Worm (Caenorhabditis elegans) whole organism, L4 larva: ENCODE data around the gene ZK596.3.
A peak's percentile ranks its signal among the peaks of the same experiment; 100 is the strongest.

Experiments used
- F10B5.3 ChIP-seq: sonication (generic microtip); optimal IDR thresholded peaks from 2 replicates; lab custom pipeline; 2016; ENCODE audit warnings: mild to moderate bottlenecking, missing genetic modification characterization, missing compliant biosample characterization
- F37D6.2 ChIP-seq: sonication (generic microtip); optimal IDR thresholded peaks from 2 replicates; lab custom pipeline; 2016; ENCODE audit warnings: mild to moderate bottlenecking, missing genetic modification characterization, missing compliant biosample characterization
- T26A8.4 ChIP-seq: fragments of 200-800 bp; sonication (Bioruptor generic); IDR thresholded peaks from 2 replicates; pipeline ENCODE4 v1.3.6; 2022; ENCODE audit warnings: missing genetic modification characterization, missing compliant biosample characterization
- Y105C5A.15 ChIP-seq: fragments of 200-800 bp; sonication (Bioruptor generic); IDR thresholded peaks from 2 replicates; pipeline ENCODE4 v1.3.6; 2022; ENCODE audit warnings: missing genetic modification characterization, missing compliant biosample characterization
- aha-1 ChIP-seq: fragments of 150-350 bp; peaks from one replicate; lab custom pipeline; 2014; ENCODE audit warnings: missing biosample characterization, missing genetic modification characterization
- arid-1 ChIP-seq: fragments of 200-800 bp; sonication (Bioruptor generic); conservative IDR thresholded peaks from 2 replicates; pipeline ENCODE4 v1.3.6; 2022; ENCODE audit warnings: missing genetic modification reagents, missing genetic modification characterization, missing compliant biosample characterization
- attf-4 ChIP-seq: sonication (generic microtip); optimal IDR thresholded peaks from 3 replicates; lab custom pipeline; 2017; ENCODE audit warnings: missing biosample characterization, missing genetic modification characterization
- ceh-20 ChIP-seq: fragments of 200-800 bp; sonication (Bioruptor generic); IDR thresholded peaks from 2 replicates; pipeline ENCODE4 v1.3.6; 2022; ENCODE audit warnings: missing genetic modification reagents, missing genetic modification characterization, missing compliant biosample characterization
- ceh-28 ChIP-seq: fragments of 150-350 bp; optimal IDR thresholded peaks from 2 replicates; lab custom pipeline; 2014; ENCODE audit warnings: missing biosample characterization, missing genetic modification reagents, missing genetic modification characterization
- ceh-44 ChIP-seq: fragments of 200-800 bp; sonication (Bioruptor generic); IDR thresholded peaks from 2 replicates; pipeline ENCODE4 v1.3.6; 2022; ENCODE audit warnings: missing genetic modification reagents, missing genetic modification characterization, missing compliant biosample characterization
- ceh-62 ChIP-seq: sonication (generic microtip); optimal IDR thresholded peaks from 2 replicates; lab custom pipeline; 2017; ENCODE audit warnings: missing biosample characterization, missing genetic modification characterization
- daf-8 ChIP-seq: fragments of 200-800 bp; sonication (Bioruptor generic); IDR thresholded peaks from 2 replicates; pipeline ENCODE4 v1.3.6; 2022; ENCODE audit warnings: missing genetic modification characterization, missing compliant biosample characterization
- dmd-6 ChIP-seq: fragments of 200-800 bp; sonication (Bioruptor generic); IDR thresholded peaks from 2 replicates; pipeline ENCODE4 v1.3.6; 2022; ENCODE audit warnings: missing genetic modification reagents, missing genetic modification characterization, missing compliant biosample characterization
- dmd-8 ChIP-seq: fragments of 200-800 bp; sonication (Bioruptor generic); IDR thresholded peaks from 2 replicates; pipeline ENCODE4 v1.3.6; 2022; ENCODE audit warnings: missing genetic modification characterization, missing compliant biosample characterization
- dmd-9 ChIP-seq: fragments of 200-800 bp; sonication (Bioruptor generic); IDR thresholded peaks from 2 replicates; pipeline ENCODE4 v1.3.6; 2022; ENCODE audit warnings: missing genetic modification reagents, missing genetic modification characterization, missing compliant biosample characterization
- dpl-1 ChIP-seq: fragments of 150-350 bp; optimal IDR thresholded peaks from 2 replicates; lab custom pipeline; 2014; ENCODE audit warnings: missing biosample characterization, missing genetic modification reagents, missing genetic modification characterization
- duxl-1 ChIP-seq: sonication (generic microtip); optimal IDR thresholded peaks from 2 replicates; lab custom pipeline; 2016; ENCODE audit warnings: mild to moderate bottlenecking, missing genetic modification characterization, moderate library complexity, missing compliant biosample characterization; ENCODE audit not compliant: poor library complexity
- egl-43 ChIP-seq: fragments of 200-800 bp; sonication (Bioruptor generic); IDR thresholded peaks from 2 replicates; pipeline ENCODE4 v1.3.6; 2022; ENCODE audit warnings: missing genetic modification reagents, missing genetic modification characterization, missing compliant biosample characterization
- fkh-10 ChIP-seq: fragments of 150-350 bp; optimal IDR thresholded peaks from 2 replicates; lab custom pipeline; 2014; ENCODE audit warnings: missing biosample characterization, missing genetic modification reagents, missing genetic modification characterization
- hif-1 ChIP-seq, 2 experiments: sonication (generic microtip); optimal IDR thresholded peaks; 2 replicates each; lab custom pipeline; 2016 to 2017; ENCODE audit warnings: missing compliant biosample characterization in 2 of 2, missing genetic modification characterization in 2 of 2, missing genetic modification reagents in 2 of 2, missing genotype in 2 of 2, mild to moderate bottlenecking in 1 of 2
- hlh-11 ChIP-seq: fragments of 200-800 bp; sonication (Bioruptor generic); optimal IDR thresholded peaks from 2 replicates; lab custom pipeline; 2018; ENCODE audit warnings: mild to moderate bottlenecking, missing genetic modification characterization, missing compliant biosample characterization
- hlh-30 ChIP-seq: sonication (generic microtip); optimal IDR thresholded peaks from 2 replicates; lab custom pipeline; 2017; ENCODE audit warnings: antibody characterized with exemption, mild to moderate bottlenecking, missing genetic modification characterization, missing compliant biosample characterization; ENCODE audit not compliant: insufficient read depth
- jun-1 ChIP-seq: fragments of 150-350 bp; optimal IDR thresholded peaks from 2 replicates; lab custom pipeline; 2014; ENCODE audit warnings: missing biosample characterization, missing genetic modification reagents, missing genetic modification characterization
- lin-13 ChIP-seq: fragments of 150-350 bp; optimal IDR thresholded peaks from 2 replicates; lab custom pipeline; 2014; ENCODE audit warnings: missing biosample characterization, missing genetic modification reagents, missing genetic modification characterization
- lin-15B ChIP-seq: fragments of 150-350 bp; sonication (generic microtip); optimal IDR thresholded peaks from 3 replicates; lab custom pipeline; 2014; ENCODE audit warnings: missing biosample characterization, missing genetic modification characterization
- lin-39 ChIP-seq: fragments of 150-350 bp; optimal IDR thresholded peaks from 2 replicates; lab custom pipeline; 2014; ENCODE audit warnings: missing biosample characterization, missing genetic modification reagents, missing genetic modification characterization
- lsy-2 ChIP-seq, 2 experiments: fragments of 150-350 bp in 1 of 2; sonication (generic microtip) in 1 of 2; optimal IDR thresholded peaks; 2 replicates each; lab custom pipeline; 2014 to 2017; ENCODE audit warnings: missing biosample characterization in 2 of 2, missing genetic modification characterization in 2 of 2
- mdl-1 ChIP-seq, 2 experiments: fragments of 150-350 bp in 1 of 2; sonication (generic microtip) in 1 of 2; optimal IDR thresholded peaks; 2 replicates each; lab custom pipeline; 2014 to 2017; ENCODE audit warnings: missing biosample characterization in 2 of 2, missing genetic modification characterization in 2 of 2
- mdt-29 ChIP-seq: fragments of 200-800 bp; sonication (Bioruptor generic); IDR thresholded peaks from 2 replicates; pipeline ENCODE4 v1.3.6; 2022; ENCODE audit warnings: missing genetic modification reagents, missing genetic modification characterization, missing compliant biosample characterization
- mep-1 ChIP-seq: fragments of 150-350 bp; sonication (generic microtip); optimal IDR thresholded peaks from 3 replicates; lab custom pipeline; 2014; ENCODE audit warnings: missing biosample characterization, missing genetic modification characterization
- mes-2 ChIP-seq: sonication (generic microtip); optimal IDR thresholded peaks from 2 replicates; lab custom pipeline; 2016; ENCODE audit warnings: missing genotype, mild to moderate bottlenecking, missing genetic modification characterization, missing compliant biosample characterization; ENCODE audit not compliant: poor library complexity, severe bottlenecking
- mxl-2 ChIP-seq: fragments of 200-800 bp; sonication (Bioruptor generic); conservative IDR thresholded peaks from 2 replicates; pipeline ENCODE4 v1.3.6; 2022; ENCODE audit warnings: missing genetic modification reagents, missing genetic modification characterization, missing compliant biosample characterization
- mxl-3 ChIP-seq: fragments of 200-800 bp; sonication (Bioruptor generic); optimal IDR thresholded peaks from 2 replicates; lab custom pipeline; 2018; ENCODE audit warnings: mild to moderate bottlenecking, missing genetic modification characterization, missing compliant biosample characterization
- nhr-102 ChIP-seq: sonication (generic microtip); optimal IDR thresholded peaks from 2 replicates; lab custom pipeline; 2016; ENCODE audit warnings: mild to moderate bottlenecking, missing genetic modification characterization, moderate library complexity, missing compliant biosample characterization
- nhr-111 ChIP-seq: fragments of 200-800 bp; sonication (Bioruptor generic); optimal IDR thresholded peaks from 2 replicates; lab custom pipeline; 2018; ENCODE audit warnings: mild to moderate bottlenecking, missing genetic modification characterization, missing compliant biosample characterization
- nhr-41 ChIP-seq: fragments of 200-800 bp; sonication (Bioruptor generic); IDR thresholded peaks from 2 replicates; pipeline ENCODE4 v1.3.6; 2022; ENCODE audit warnings: missing genetic modification reagents, missing genetic modification characterization, missing compliant biosample characterization
- nhr-42 ChIP-seq: fragments of 200-800 bp; sonication (Bioruptor generic); IDR thresholded peaks from 2 replicates; pipeline ENCODE4 v1.3.6; 2022; ENCODE audit warnings: missing genetic modification characterization, missing compliant biosample characterization
- nhr-6 ChIP-seq: fragments of 150-350 bp; optimal IDR thresholded peaks from 2 replicates; lab custom pipeline; 2014; ENCODE audit warnings: missing biosample characterization, missing genetic modification characterization
- pha-4 ChIP-seq, 2 experiments: fragments of 150-350 bp in 1 of 2; fragments of 200-800 bp in 1 of 2; sonication (Bioruptor generic) in 1 of 2; IDR thresholded peaks in 1 of 2; optimal IDR thresholded peaks in 1 of 2; 2 replicates each; pipeline versions ENCODE4 v1.3.6 to Lab custom; 2014 to 2022; ENCODE audit warnings: missing genetic modification characterization in 2 of 2, missing genetic modification reagents in 2 of 2, missing biosample characterization in 1 of 2, missing compliant biosample characterization in 1 of 2
- php-3 ChIP-seq: fragments of 200-800 bp; sonication (Bioruptor generic); IDR thresholded peaks from 2 replicates; pipeline ENCODE4 v1.3.6; 2022; ENCODE audit warnings: missing genetic modification reagents, missing genetic modification characterization, missing compliant biosample characterization
- pqm-1 ChIP-seq: sonication (generic microtip); optimal IDR thresholded peaks from 2 replicates; lab custom pipeline; 2017; ENCODE audit warnings: missing biosample characterization, missing genetic modification characterization
- sdz-12 ChIP-seq: fragments of 200-800 bp; sonication (Bioruptor generic); optimal IDR thresholded peaks from 2 replicates; lab custom pipeline; 2018; ENCODE audit warnings: mild to moderate bottlenecking, missing genetic modification characterization, missing compliant biosample characterization
- set-16 ChIP-seq: fragments of 200-800 bp; sonication (Bioruptor generic); IDR thresholded peaks from 2 replicates; pipeline ENCODE4 v1.3.6; 2022; ENCODE audit warnings: missing genetic modification reagents, missing genetic modification characterization, missing compliant biosample characterization
- spr-3 ChIP-seq: fragments of 200-800 bp; sonication (Bioruptor generic); optimal IDR thresholded peaks from 2 replicates; lab custom pipeline; 2018; ENCODE audit warnings: mild to moderate bottlenecking, missing genetic modification characterization, missing compliant biosample characterization
- unc-62 ChIP-seq, 3 experiments: fragments of 150-350 bp in 1 of 3; sonication (generic microtip); optimal IDR thresholded peaks in 2 of 3; peaks in 1 of 3; 1 replicate in 1 of 3; 2 replicates in 2 of 3; lab custom pipeline; 2014 to 2017; ENCODE audit warnings: missing biosample characterization in 3 of 3, missing genetic modification characterization in 3 of 3, missing genetic modification reagents in 3 of 3, missing genotype in 1 of 3
- vab-7 ChIP-seq: fragments of 200-800 bp; sonication (Bioruptor generic); IDR thresholded peaks from 2 replicates; pipeline ENCODE4 v1.3.6; 2022; ENCODE audit warnings: missing genetic modification reagents, missing genetic modification characterization, missing compliant biosample characterization
- zag-1 ChIP-seq: fragments of 150-350 bp; optimal IDR thresholded peaks from 2 replicates; lab custom pipeline; 2014; ENCODE audit warnings: missing biosample characterization, missing genetic modification characterization
- zip-11 ChIP-seq: fragments of 200-800 bp; sonication (Bioruptor generic); IDR thresholded peaks from 2 replicates; pipeline ENCODE4 v1.3.6; 2022; ENCODE audit warnings: missing genetic modification characterization, missing compliant biosample characterization

The ZK596.3 gene

ce11 chrIV:10918877-10919560 is 14.8 kb upstream of the ZK596.3 start (continued):
- TF ChIP-seq lin-15B (tag; lab: Kevin White, UChicago): no peak
- TF ChIP-seq mxl-3 (GFP tag; lab: Kevin White, UChicago): peak; percentile 89
- no peak for TF ChIP-seq mdt-29
- no peak for TF ChIP-seq dmd-9 (GFP tag; lab: Robert Waterston, UW)
- TF ChIP-seq sdz-12 (GFP tag; lab: Kevin White, UChicago): no peak
- peak; percentile 89 to 99 for TF ChIP-seq hif-1 (tag; optimal IDR thresholded peaks at IDR 0.05; lab: Kevin White, UChicago)
- TF ChIP-seq dmd-8 (GFP tag; lab: Robert Waterston, UW): no peak
- TF ChIP-seq T26A8.4 (GFP tag; lab: Robert Waterston, UW): 0 out of 2 replicates have a peak, but pooled peaks have one; percentile 39
- TF ChIP-seq nhr-6 (tag; lab: Kevin White, UChicago): peak; percentile 43
- no peak for TF ChIP-seq nhr-41 (GFP tag; lab: Robert Waterston, UW)
- peak; percentile 40 for TF ChIP-seq fkh-10 (GFP tag; lab: Kevin White, UChicago)
- TF ChIP-seq attf-4: no peak
- TF ChIP-seq spr-3 (GFP tag; lab: Kevin White, UChicago): peak; percentile 35
- peak; percentile 66 for TF ChIP-seq mes-2 (tag; lab: Kevin White, UChicago)
- peak; percentile 31 for TF ChIP-seq F37D6.2 (tag; lab: Kevin White, UChicago)
- TF ChIP-seq ceh-62 (tag; lab: Kevin White, UChicago): no peak
- peak; percentile 58 for TF ChIP-seq dpl-1 (GFP tag; lab: Kevin White, UChicago)
- no peak for TF ChIP-seq F10B5.3
- peak; percentile 25 to 90 for TF ChIP-seq mdl-1 (tag; optimal IDR thresholded peaks at IDR 0.05; lab: Kevin White, UChicago)
- no peak for TF ChIP-seq jun-1 (tag; lab: Kevin White, UChicago)
- peak; percentile 64 for TF ChIP-seq dmd-6
- TF ChIP-seq pha-4 (GFP tag; IDR thresholded peaks at IDR 0.05; lab: Robert Waterston, UW): no peak
- TF ChIP-seq pha-4 (tag; optimal IDR thresholded peaks at IDR 0.05; lab: Kevin White, UChicago): peak; percentile 74
- TF ChIP-seq hlh-11 (tag; lab: Kevin White, UChicago): peak; percentile 93
- TF ChIP-seq lsy-2 (tag; optimal IDR thresholded peaks at IDR 0.05; lab: Kevin White, UChicago): peak; percentile 50 to 75
- peak; percentile 96 for TF ChIP-seq hlh-30
- peak; percentile 87 for TF ChIP-seq mep-1 (tag; lab: Kevin White, UChicago)
- TF ChIP-seq aha-1 (tag; lab: Kevin White, UChicago): peak; percentile 99
- no peak for TF ChIP-seq zag-1 (tag; lab: Kevin White, UChicago)
- TF ChIP-seq duxl-1: peak; percentile 42
- TF ChIP-seq ceh-44 (GFP tag; lab: Robert Waterston, UW): 0 out of 2 replicates have a peak, but pooled peaks have one; percentile 4
- TF ChIP-seq pqm-1 (tag; lab: Kevin White, UChicago): peak; percentile 3
- TF ChIP-seq arid-1: 0 out of 2 replicates have a peak, but pooled peaks have one; percentile 36
- TF ChIP-seq nhr-111: no peak
- TF ChIP-seq ceh-28 (tag; lab: Kevin White, UChicago): no peak
- TF ChIP-seq daf-8: no peak
- no peak for TF ChIP-seq egl-43 (GFP tag; lab: Robert Waterston, UW)
- no peak for TF ChIP-seq nhr-102 (tag; lab: Kevin White, UChicago)
- no peak for TF ChIP-seq set-16 (GFP tag; lab: Robert Waterston, UW)
- no peak for TF ChIP-seq php-3 (GFP tag; lab: Robert Waterston, UW)
- no peak for TF ChIP-seq lin-39 (tag; lab: Kevin White, UChicago)
- TF ChIP-seq zip-11 (GFP tag; lab: Robert Waterston, UW): no peak
- TF ChIP-seq unc-62 (GFP tag; optimal IDR thresholded peaks at IDR 0.05 in 1 of 2; lab: Kevin White, UChicago): peak in 1 of 2 experiments; percentile 96
- no peak for TF ChIP-seq unc-62 (tag; optimal IDR thresholded peaks at IDR 0.05; lab: Kevin White, UChicago)
- peak; percentile 39; the same call in 1 of the 2 replicates for TF ChIP-seq vab-7 (GFP tag; lab: Robert Waterston, UW)
- peak; percentile 41 for TF ChIP-seq lin-13 (GFP tag; lab: Kevin White, UChicago)
- TF ChIP-seq nhr-42: peak; percentile 42; the same call in 1 of the 2 replicates
- TF ChIP-seq ceh-20 (GFP tag; lab: Robert Waterston, UW): peak; percentile 53; the same call in 1 of the 2 replicates
- no peak for TF ChIP-seq Y105C5A.15
- no peak for TF ChIP-seq mxl-2
